4 worm cellular contexts compared by ENCODE assay signal in genomic region chrII:5346350-5346749, ce11.
TF ChIP-seq lines count a peak whose summit lies in the region.
"Not testable (repeated sequence)": the region's sequence is repeated elsewhere in the genome, so short reads cannot be mapped to it uniquely, and the experiment has no call there.

No protein-coding gene starts in this region.

TF ChIP-seq in whole organism, L2 larva, 48 proteins besides CTCF, POLR2A, EP300 and RAD21:
- TF ChIP-seq crh-2 (tag; optimal IDR thresholded peaks at IDR 0.05; lab: Kevin White, UChicago) = peak; percentile 50
- peak; percentile 23 for TF ChIP-seq snpc-4 (tag; optimal IDR thresholded peaks at IDR 0.05; lab: Kevin White, UChicago)
- TF ChIP-seq sma-3 (GFP tag; optimal IDR thresholded peaks at IDR 0.05; lab: Kevin White, UChicago) = peak; percentile 55
- peak; percentile 37 for TF ChIP-seq nhr-21 (tag; optimal IDR thresholded peaks at IDR 0.05; lab: Kevin White, UChicago)
- TF ChIP-seq gmeb-1 (tag; optimal IDR thresholded peaks at IDR 0.05; lab: Kevin White, UChicago) = peak; percentile 94
- TF ChIP-seq C34F6.9 (tag; optimal IDR thresholded peaks at IDR 0.05; lab: Kevin White, UChicago) = peak; percentile 64
- peak; percentile 54 for TF ChIP-seq F13H6.1 (tag; optimal IDR thresholded peaks at IDR 0.05; lab: Kevin White, UChicago)
- TF ChIP-seq sma-9 (GFP tag; optimal IDR thresholded peaks at IDR 0.05; lab: Kevin White, UChicago) = peak; percentile 46
- not testable (repeated sequence) for TF ChIP-seq sma-9 (tag; optimal IDR thresholded peaks at IDR 0.05; lab: Kevin White, UChicago)
- peak; percentile 53 to 77 for TF ChIP-seq lsy-2 (tag; optimal IDR thresholded peaks at IDR 0.05; lab: Kevin White, UChicago)
- peak; percentile 69 for TF ChIP-seq nhr-129 (tag; optimal IDR thresholded peaks at IDR 0.05; lab: Kevin White, UChicago)
- TF ChIP-seq lin-13 (GFP tag; optimal IDR thresholded peaks at IDR 0.05; lab: Kevin White, UChicago) = peak; percentile 82
- TF ChIP-seq nhr-25 (tag; optimal IDR thresholded peaks at IDR 0.05; lab: Kevin White, UChicago) = peak; percentile 31
- peak; percentile 65 for TF ChIP-seq unc-55 (GFP tag; optimal IDR thresholded peaks at IDR 0.05; lab: Kevin White, UChicago)
- peak; percentile 27 for TF ChIP-seq mab-5 (tag; optimal IDR thresholded peaks at IDR 0.05; lab: Kevin White, UChicago)
TF ChIP-seq in whole organism, L2 larva: peak in this region for 14; not testable (repeated sequence) for 34.

TF ChIP-seq in whole organism, L4 larva, 104 proteins besides CTCF, POLR2A, EP300 and RAD21 (continues in another document):
- peak; percentile 89 for TF ChIP-seq zfp-3 (GFP tag; conservative IDR thresholded peaks at IDR 0.05; lab: Robert Waterston, UW)
- not testable (repeated sequence) for TF ChIP-seq daf-16 (GFP tag; optimal IDR thresholded peaks at IDR 0.05; lab: Kevin White, UChicago); pha-4 (tag; optimal IDR thresholded peaks at IDR 0.05; lab: Kevin White, UChicago)
- TF ChIP-seq daf-16 (tag; optimal IDR thresholded peaks at IDR 0.05; lab: Kevin White, UChicago) = peak; percentile 6
- peak; percentile 46; the same call in 1 of the 2 replicates for TF ChIP-seq daf-19 (GFP tag; conservative IDR thresholded peaks at IDR 0.05; lab: Robert Waterston, UW)
- TF ChIP-seq snpc-1.2 (GFP tag; IDR thresholded peaks at IDR 0.05; lab: Robert Waterston, UW) = peak; percentile 85
- TF ChIP-seq rbr-2 (tag; optimal IDR thresholded peaks at IDR 0.05; lab: Kevin White, UChicago) = peak; percentile 21
- TF ChIP-seq nhr-102 (tag; optimal IDR thresholded peaks at IDR 0.05; lab: Kevin White, UChicago) = peak; percentile 40
- TF ChIP-seq ZK337.2 (GFP tag; IDR thresholded peaks at IDR 0.05; lab: Robert Waterston, UW) = peak; percentile 21; the same call in 1 of the 2 replicates
- peak; percentile 78 for TF ChIP-seq dpl-1 (GFP tag; optimal IDR thresholded peaks at IDR 0.05; lab: Kevin White, UChicago)
- TF ChIP-seq mep-1 (tag; optimal IDR thresholded peaks at IDR 0.05; lab: Kevin White, UChicago) = peak; percentile 58
- peak; percentile 93 for TF ChIP-seq ceh-20 (GFP tag; IDR thresholded peaks at IDR 0.05; lab: Robert Waterston, UW)
- peak; percentile 84 for TF ChIP-seq arid-1 (GFP tag; conservative IDR thresholded peaks at IDR 0.05; lab: Robert Waterston, UW)
- TF ChIP-seq lin-29 (GFP tag; IDR thresholded peaks at IDR 0.05; lab: Robert Waterston, UW) = peak; percentile 83
- TF ChIP-seq nhr-6 (tag; optimal IDR thresholded peaks at IDR 0.05; lab: Kevin White, UChicago) = peak; percentile 41
- peak; percentile 92 for TF ChIP-seq nhr-42 (GFP tag; IDR thresholded peaks at IDR 0.05; lab: Robert Waterston, UW)
- peak; percentile 88 for TF ChIP-seq lin-1 (GFP tag; IDR thresholded peaks at IDR 0.05; lab: Robert Waterston, UW)
- TF ChIP-seq pha-4 (GFP tag; IDR thresholded peaks at IDR 0.05; lab: Robert Waterston, UW) = peak; percentile 93
- peak; percentile 25 for TF ChIP-seq T20F7.1 (GFP tag; optimal IDR thresholded peaks at IDR 0.05; lab: Kevin White, UChicago)
- peak; percentile 26 to 73 for TF ChIP-seq lsy-2 (tag; optimal IDR thresholded peaks at IDR 0.05; lab: Kevin White, UChicago)
- peak; percentile 39 for TF ChIP-seq hlh-11 (tag; optimal IDR thresholded peaks at IDR 0.05; lab: Kevin White, UChicago)
- TF ChIP-seq dmd-6 (GFP tag; IDR thresholded peaks at IDR 0.05; lab: Robert Waterston, UW) = peak; percentile 90
- TF ChIP-seq nhr-77 (tag; optimal IDR thresholded peaks at IDR 0.05; lab: Kevin White, UChicago) = peak; percentile 27
- TF ChIP-seq vab-7 (GFP tag; IDR thresholded peaks at IDR 0.05; lab: Robert Waterston, UW) = peak; percentile 90
- peak; percentile 91 for TF ChIP-seq egl-43 (GFP tag; IDR thresholded peaks at IDR 0.05; lab: Robert Waterston, UW)

TF ChIP-seq in whole organism, late embryonic, 69 proteins besides CTCF, POLR2A, EP300 and RAD21:
- TF ChIP-seq ceh-2 (tag; optimal IDR thresholded peaks at IDR 0.05; lab: Kevin White, UChicago) = peak; percentile 22
- peak; percentile 42; the same call in 1 of the 2 replicates for TF ChIP-seq sox-2 (GFP tag; IDR thresholded peaks at IDR 0.05; lab: Robert Waterston, UW)
- peak; percentile 66 for TF ChIP-seq ceh-45 (GFP tag; IDR thresholded peaks at IDR 0.05; lab: Robert Waterston, UW)
- peak; percentile 6 for TF ChIP-seq unc-86 (tag; optimal IDR thresholded peaks at IDR 0.05; lab: Kevin White, UChicago)
- peak; percentile 56 for TF ChIP-seq ceh-31 (tag; optimal IDR thresholded peaks at IDR 0.05; lab: Kevin White, UChicago)
- peak; percentile 55 for TF ChIP-seq unc-42 (tag; optimal IDR thresholded peaks at IDR 0.05; lab: Kevin White, UChicago)
- TF ChIP-seq elt-2 (tag; optimal IDR thresholded peaks at IDR 0.05; lab: Kevin White, UChicago) = peak; percentile 23

TF ChIP-seq in whole organism, mixed stage, embryonic, 35 proteins besides CTCF, POLR2A, EP300 and RAD21:
- TF ChIP-seq unc-120 (tag; optimal IDR thresholded peaks at IDR 0.05; lab: Kevin White, UChicago; ENCODE audit: poor library complexity, severe bottlenecking) = peak; percentile 21
- TF ChIP-seq hlh-1 (tag; optimal IDR thresholded peaks at IDR 0.05; lab: Kevin White, UChicago) = peak; percentile 33
- peak; percentile 44 for TF ChIP-seq lin-13 (tag; optimal IDR thresholded peaks at IDR 0.05; lab: Kevin White, UChicago)
- peak; percentile 53 for TF ChIP-seq mep-1 (tag; optimal IDR thresholded peaks at IDR 0.05; lab: Kevin White, UChicago)
- TF ChIP-seq pha-4 (tag; optimal IDR thresholded peaks at IDR 0.05; lab: Kevin White, UChicago) = peak; percentile 50
- peak; percentile 29 for TF ChIP-seq lsy-2 (tag; optimal IDR thresholded peaks at IDR 0.05; lab: Kevin White, UChicago)
- TF ChIP-seq nhr-237 (tag; optimal IDR thresholded peaks at IDR 0.05; lab: Kevin White, UChicago) = peak; percentile 17
- TF ChIP-seq ces-1 (GFP tag; optimal IDR thresholded peaks at IDR 0.05; lab: Kevin White, UChicago) = peak; percentile 73
